Worm (Caenorhabditis elegans): Measurements from ENCODE around the gene F42A10.6.
"Not testable (repeated sequence)": the region's sequence is repeated elsewhere in the genome, so short reads cannot be mapped to it uniquely, and the experiment has no call there.

DNA sequence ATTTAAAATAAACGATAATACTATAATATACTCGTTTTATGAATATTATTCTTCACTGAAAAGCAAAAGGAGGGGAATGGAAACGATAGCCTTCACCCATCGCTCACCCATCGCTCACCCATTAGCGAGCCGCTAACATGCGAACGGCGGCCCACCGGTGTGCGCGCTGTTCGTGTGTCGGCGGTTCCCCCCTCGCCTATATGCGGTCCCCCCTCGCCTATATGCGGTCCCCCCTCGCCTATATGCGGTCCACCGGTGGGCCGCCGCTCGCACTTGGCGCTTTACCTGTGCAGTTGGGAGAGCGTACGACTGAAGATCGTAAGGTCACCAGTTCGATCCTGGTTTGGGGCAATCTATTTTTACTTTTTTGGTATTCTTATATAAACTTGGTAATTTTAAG lies 23.5 kb downstream of the F42A10.6 start:
- not testable (repeated sequence) for TF ChIP-seq nfya-1 (tag; optimal IDR thresholded peaks at IDR 0.05; ENCODE audit: borderline replicate concordance, insufficient read depth); egl-44 (GFP tag; IDR thresholded peaks at IDR 0.05); unc-62 (GFP tag; optimal IDR thresholded peaks at IDR 0.05); snpc-4 (GFP tag; optimal IDR thresholded peaks at IDR 0.05); snpc-4 (tag; optimal IDR thresholded peaks at IDR 0.05); F49E8.2 (tag; optimal IDR thresholded peaks at IDR 0.05; ENCODE audit: insufficient read depth); ztf-22 (GFP tag; optimal IDR thresholded peaks at IDR 0.05); T26A5.8 (tag; optimal IDR thresholded peaks at IDR 0.05); rec-8 (tag; optimal IDR thresholded peaks at IDR 0.05); Y79H2A.3 (GFP tag; conservative IDR thresholded peaks at IDR 0.05); F10E7.11 (tag; optimal IDR thresholded peaks at IDR 0.05); nhr-80 (tag; optimal IDR thresholded peaks at IDR 0.05); ama-1 (optimal IDR thresholded peaks at IDR 0.05); ama-1 (GFP tag; optimal IDR thresholded peaks at IDR 0.05)

Measured in whole organism, young adult.